Fruit fly (Drosophila melanogaster) whole organism, embryonic: ENCODE data around the gene CG32379.
A peak's percentile ranks its signal among the peaks of the same experiment; 100 is the strongest.

ENCODE experiments used
- B-H2 ChIP-seq: fragments of 200-800 bp; sonication (Bioruptor generic); optimal IDR thresholded peaks from 2 replicates; lab custom pipeline; 2018; ENCODE audit warnings: missing biosample characterization, mild to moderate bottlenecking, missing genetic modification characterization
- CG10366 ChIP-seq: fragments of 200-800 bp; sonication (Bioruptor generic); IDR thresholded peaks from 2 replicates; pipeline ENCODE4 v1.3.6; 2022; ENCODE audit warnings: missing biosample characterization, missing genetic modification characterization
- CG14860 ChIP-seq: fragments of 200-800 bp; sonication (Bioruptor generic); IDR thresholded peaks from 3 replicates; pipeline ENCODE4 v1.3.6; 2022; ENCODE audit warnings: missing biosample characterization, missing genetic modification characterization; ENCODE audit not compliant: partially characterized antibody
- CG17568 ChIP-seq: fragments of 200-800 bp; sonication (Bioruptor generic); optimal IDR thresholded peaks from 2 replicates; lab custom pipeline; 2018; ENCODE audit warnings: missing biosample characterization, mild to moderate bottlenecking, missing genetic modification characterization, moderate library complexity
- CG2116 ChIP-seq: fragments of 200-800 bp; sonication (Bioruptor generic); optimal IDR thresholded peaks from 3 replicates; lab custom pipeline; 2018; ENCODE audit warnings: missing biosample characterization, mild to moderate bottlenecking, missing genetic modification characterization
- CG31441 ChIP-seq: fragments of 200-800 bp; sonication (Bioruptor generic); IDR thresholded peaks from 2 replicates; pipeline ENCODE4 v1.3.6; 2022; ENCODE audit warnings: missing biosample characterization, missing genetic modification characterization
- CG32767 ChIP-seq: fragments of 200-800 bp; sonication (Bioruptor generic); IDR thresholded peaks from 2 replicates; pipeline ENCODE4 v1.3.6; 2022; ENCODE audit warnings: missing biosample characterization, missing genetic modification characterization
- CG33557 ChIP-seq: fragments of 200-800 bp; sonication (Bioruptor generic); optimal IDR thresholded peaks from 2 replicates; lab custom pipeline; 2019; ENCODE audit warnings: missing biosample characterization, mild to moderate bottlenecking, missing genetic modification characterization, moderate library complexity
- CG43689 ChIP-seq: fragments of 200-800 bp; sonication (Bioruptor generic); IDR thresholded peaks from 2 replicates; pipeline ENCODE4 v1.3.6; 2022; ENCODE audit warnings: missing biosample characterization, missing genetic modification characterization
- CG5245 ChIP-seq: fragments of 200-800 bp; sonication (Bioruptor generic); optimal IDR thresholded peaks from 3 replicates; lab custom pipeline; 2016; ENCODE audit warnings: missing biosample characterization, missing genetic modification characterization
- CG7357 ChIP-seq: fragments of 200-800 bp; sonication (Bioruptor generic); IDR thresholded peaks from 3 replicates; pipeline ENCODE4 v1.3.6; 2022; ENCODE audit warnings: missing biosample characterization, missing genetic modification characterization
- CG7556 ChIP-seq: fragments of 200-800 bp; sonication (Bioruptor generic); optimal IDR thresholded peaks from 2 replicates; lab custom pipeline; 2017; ENCODE audit warnings: missing biosample characterization, mild to moderate bottlenecking, missing genetic modification characterization
- CG7928 ChIP-seq: fragments of 200-800 bp; sonication (Bioruptor generic); optimal IDR thresholded peaks from 2 replicates; lab custom pipeline; 2017; ENCODE audit warnings: missing biosample characterization, mild to moderate bottlenecking, missing genetic modification characterization
- CG9817 ChIP-seq: fragments of 200-800 bp; sonication (Bioruptor generic); optimal IDR thresholded peaks from 2 replicates; lab custom pipeline; 2018; ENCODE audit warnings: missing biosample characterization, mild to moderate bottlenecking, missing genetic modification characterization, moderate library complexity
- CG9876 ChIP-seq: fragments of 200-800 bp; sonication (Bioruptor generic); optimal IDR thresholded peaks from 2 replicates; lab custom pipeline; 2016; ENCODE audit warnings: missing biosample characterization, missing genetic modification characterization
- Dad ChIP-seq: fragments of 200-800 bp; sonication (Bioruptor generic); optimal IDR thresholded peaks from 3 replicates; lab custom pipeline; 2016; ENCODE audit warnings: missing biosample characterization, missing genetic modification characterization
- Dip2 ChIP-seq: fragments of 200-800 bp; sonication (Bioruptor generic); IDR thresholded peaks from 2 replicates; pipeline ENCODE4 v1.3.6; 2022; ENCODE audit warnings: missing biosample characterization, missing genetic modification characterization
- Ets97D ChIP-seq: fragments of 200-800 bp; sonication (Bioruptor generic); optimal IDR thresholded peaks from 3 replicates; lab custom pipeline; 2016; ENCODE audit warnings: missing biosample characterization, missing genetic modification characterization
- Gsc ChIP-seq: fragments of 200-800 bp; sonication (Bioruptor generic); IDR thresholded peaks from 2 replicates; pipeline ENCODE4 v1.3.6; 2022; ENCODE audit warnings: missing biosample characterization, missing genetic modification characterization
- MESR4 ChIP-seq: fragments of 200-800 bp; sonication (Bioruptor generic); optimal IDR thresholded peaks from 2 replicates; lab custom pipeline; 2018; ENCODE audit warnings: missing biosample characterization, mild to moderate bottlenecking, missing genetic modification characterization, moderate library complexity
- Myb ChIP-seq: fragments of 200-800 bp; sonication (Bioruptor generic); optimal IDR thresholded peaks from 2 replicates; lab custom pipeline; 2016; ENCODE audit warnings: missing biosample characterization, missing genetic modification characterization
- Optix ChIP-seq: fragments of 200-800 bp; sonication (Bioruptor generic); IDR thresholded peaks from 3 replicates; pipeline ENCODE4 v1.3.6; 2022; ENCODE audit warnings: missing biosample characterization, missing genetic modification characterization
- Rfx ChIP-seq: fragments of 200-800 bp; sonication (Bioruptor generic); IDR thresholded peaks from 2 replicates; pipeline ENCODE4 v1.3.6; 2022; ENCODE audit warnings: missing biosample characterization, missing genetic modification characterization
- Rx ChIP-seq: fragments of 200-800 bp; sonication (Bioruptor generic); IDR thresholded peaks from 2 replicates; pipeline ENCODE4 v1.3.6; 2022; ENCODE audit warnings: missing biosample characterization, missing genetic modification characterization
- Sry-β ChIP-seq: fragments of 200-800 bp; sonication (Bioruptor generic); optimal IDR thresholded peaks from 2 replicates; lab custom pipeline; 2018; ENCODE audit warnings: missing biosample characterization, mild to moderate bottlenecking, missing genetic modification characterization, moderate library complexity
- Trl ChIP-seq, 3 experiments: fragments of >200 bp in 2 of 3; fragments of 200-800 bp in 1 of 3; sonication (Bioruptor generic) in 1 of 3; optimal IDR thresholded peaks; 2 replicates in 1 of 3; 3 replicates in 2 of 3; lab custom pipeline; 2016 to 2017; ENCODE audit warnings: missing biosample characterization in 1 of 3, missing genetic modification characterization in 1 of 3
- Xbp1 ChIP-seq: fragments of 200-800 bp; sonication (Bioruptor generic); optimal IDR thresholded peaks from 3 replicates; lab custom pipeline; 2016; ENCODE audit warnings: missing biosample characterization, mild to moderate bottlenecking, missing genetic modification characterization
- YL-1 ChIP-seq: fragments of 200-800 bp; sonication (Bioruptor generic); optimal IDR thresholded peaks from 3 replicates; lab custom pipeline; 2017; ENCODE audit warnings: missing biosample characterization, mild to moderate bottlenecking, missing genetic modification characterization
- ab ChIP-seq: fragments of 200-800 bp; sonication (Bioruptor generic); optimal IDR thresholded peaks from 2 replicates; lab custom pipeline; 2016; ENCODE audit warnings: missing biosample characterization, missing genetic modification characterization
- ci ChIP-seq: fragments of 200-800 bp; sonication (Bioruptor generic); IDR thresholded peaks from 3 replicates; pipeline ENCODE4 v1.3.6; 2022; ENCODE audit warnings: missing biosample characterization, missing genetic modification characterization
- corto ChIP-seq: fragments of 200-800 bp; sonication (Bioruptor generic); optimal IDR thresholded peaks from 2 replicates; lab custom pipeline; 2016; ENCODE audit warnings: missing biosample characterization, mild to moderate bottlenecking, missing genetic modification characterization, moderate library complexity
- danr ChIP-seq: fragments of 200-800 bp; sonication (Bioruptor generic); IDR thresholded peaks from 2 replicates; pipeline ENCODE4 v1.3.6; 2022; ENCODE audit warnings: missing biosample characterization, missing genetic modification characterization
- ewg ChIP-seq: fragments of 200-800 bp; sonication (Bioruptor generic); optimal IDR thresholded peaks from 3 replicates; lab custom pipeline; 2017; ENCODE audit warnings: mild to moderate bottlenecking, missing biosample characterization, missing genetic modification reagents, missing genetic modification characterization
- fd3F ChIP-seq: fragments of 200-800 bp; sonication (Bioruptor generic); optimal IDR thresholded peaks from 2 replicates; lab custom pipeline; 2018; ENCODE audit warnings: missing biosample characterization, mild to moderate bottlenecking, missing genetic modification characterization, moderate library complexity
- gcm2 ChIP-seq: fragments of 200-800 bp; sonication (Bioruptor generic); optimal IDR thresholded peaks from 2 replicates; lab custom pipeline; 2016; ENCODE audit warnings: missing biosample characterization, missing genetic modification characterization
- insv ChIP-seq, 2 experiments: fragments of 200-800 bp; sonication (Bioruptor generic); optimal IDR thresholded peaks; 3 replicates each; lab custom pipeline; 2016 to 2018; ENCODE audit warnings: missing biosample characterization in 2 of 2, missing genetic modification characterization in 2 of 2
- kay ChIP-seq: fragments of 200-800 bp; sonication (Bioruptor generic); optimal IDR thresholded peaks from 2 replicates; lab custom pipeline; 2016; ENCODE audit warnings: missing biosample characterization, missing genetic modification characterization
- knrl ChIP-seq: fragments of 200-800 bp; sonication (Bioruptor generic); IDR thresholded peaks from 3 replicates; pipeline ENCODE4 v1.3.6; 2022; ENCODE audit warnings: missing biosample characterization, missing genetic modification characterization; ENCODE audit not compliant: partially characterized antibody
- lola ChIP-seq, 3 experiments: fragments of >200 bp in 2 of 3; fragments of 200-800 bp in 1 of 3; sonication (Bioruptor generic) in 1 of 3; optimal IDR thresholded peaks; 2 replicates each; lab custom pipeline; 2017 to 2019; ENCODE audit warnings: missing biosample characterization in 3 of 3, missing genetic modification characterization in 3 of 3, mild to moderate bottlenecking in 1 of 3, moderate library complexity in 1 of 3
- oc ChIP-seq: fragments of 200-800 bp; sonication (Bioruptor generic); optimal IDR thresholded peaks from 2 replicates; lab custom pipeline; 2018; ENCODE audit warnings: missing biosample characterization, mild to moderate bottlenecking, missing genetic modification characterization, moderate library complexity
- phol ChIP-seq: fragments of 200-800 bp; sonication (Bioruptor generic); optimal IDR thresholded peaks from 3 replicates; lab custom pipeline; 2018; ENCODE audit warnings: missing biosample characterization, mild to moderate bottlenecking, missing genetic modification characterization, moderate library complexity
- pzg ChIP-seq: fragments of 200-800 bp; sonication (Bioruptor generic); optimal IDR thresholded peaks from 3 replicates; lab custom pipeline; 2018; ENCODE audit warnings: missing biosample characterization, mild to moderate bottlenecking, missing genetic modification characterization, moderate library complexity
- rib ChIP-seq: fragments of 200-800 bp; sonication (Bioruptor generic); IDR thresholded peaks from 2 replicates; pipeline ENCODE4 v1.3.6; 2022; ENCODE audit warnings: missing biosample characterization, missing genetic modification characterization
- row ChIP-seq: fragments of 200-800 bp; sonication (Bioruptor generic); IDR thresholded peaks from 3 replicates; pipeline ENCODE4 v1.3.6; 2022; ENCODE audit warnings: missing biosample characterization, missing genetic modification characterization
- sens ChIP-seq: fragments of 200-800 bp; sonication (Bioruptor generic); peaks from one replicate; lab custom pipeline; 2016; ENCODE audit warnings: missing biosample characterization, missing genetic modification characterization
- sim ChIP-seq: fragments of 200-800 bp; sonication (Bioruptor generic); IDR thresholded peaks from 2 replicates; pipeline ENCODE4 v1.3.6; 2022; ENCODE audit warnings: missing biosample characterization, missing genetic modification characterization
- sima ChIP-seq: fragments of 200-800 bp; sonication (Bioruptor generic); optimal IDR thresholded peaks from 2 replicates; lab custom pipeline; 2016; ENCODE audit warnings: missing biosample characterization, missing genetic modification characterization
- slbo ChIP-seq: fragments of 200-800 bp; sonication (Bioruptor generic); IDR thresholded peaks from 2 replicates; pipeline ENCODE4 v1.3.6; 2022; ENCODE audit warnings: missing biosample characterization, missing genetic modification characterization
- unpg ChIP-seq: fragments of 200-800 bp; sonication (Bioruptor generic); optimal IDR thresholded peaks from 3 replicates; lab custom pipeline; 2018; ENCODE audit warnings: missing biosample characterization, mild to moderate bottlenecking, missing genetic modification characterization, moderate library complexity

CG32379 gene

dm6 chr3L:7347984-7348631, 48.0 kb upstream of the CG32379 start, which contains the start of the genes Srp19 and qm (continued):
- peak; percentile 92 for TF ChIP-seq knrl
- TF ChIP-seq CG31441 (GFP tag; lab: Robert Waterston, UW): peak; percentile 50; the same call in 1 of the 2 replicates
- TF ChIP-seq pzg (GFP tag; lab: Kevin White, UChicago): peak; percentile 66
- peak; percentile 59 for TF ChIP-seq YL-1 (GFP tag; lab: Kevin White, UChicago)
- TF ChIP-seq MESR4: peak; percentile 71
- peak; percentile 22 for TF ChIP-seq CG33557 (GFP tag; lab: Kevin White, UChicago)
- TF ChIP-seq CG2116 (GFP tag; lab: Kevin White, UChicago): peak; percentile 71
- TF ChIP-seq Ets97D (GFP tag; lab: Kevin White, UChicago): peak; percentile 51
- peak; percentile 29; the same call in 1 of the 3 replicates for TF ChIP-seq Optix (GFP tag; lab: Robert Waterston, UW)
- TF ChIP-seq Gsc: no peak
- TF ChIP-seq Sry-β: peak; percentile 93
- no peak for TF ChIP-seq Dip2 (GFP tag; lab: Robert Waterston, UW)
- peak; percentile 27 for TF ChIP-seq CG5245 (GFP tag; lab: Kevin White, UChicago)
- peak; percentile 29; the same call in 1 of the 2 replicates for TF ChIP-seq rib (GFP tag; lab: Robert Waterston, UW)
- no peak for TF ChIP-seq corto (GFP tag; lab: Kevin White, UChicago)
- TF ChIP-seq sima (GFP tag; lab: Kevin White, UChicago): no peak
- peak; percentile 51; the same call in 1 of the 2 replicates for TF ChIP-seq Rfx (GFP tag; lab: Robert Waterston, UW)
- no peak for TF ChIP-seq CG32767 (GFP tag; lab: Robert Waterston, UW)
- no peak for TF ChIP-seq ewg (GFP tag; lab: Kevin White, UChicago)
- no peak for TF ChIP-seq oc (tag; lab: Kevin White, UChicago)
- 0 out of 2 replicates have a peak, but pooled peaks have one; percentile 31 for TF ChIP-seq sim (GFP tag; lab: Robert Waterston, UW)
- TF ChIP-seq fd3F (GFP tag; lab: Kevin White, UChicago): no peak
- TF ChIP-seq insv (GFP tag; optimal IDR thresholded peaks at IDR 0.05; lab: Kevin White, UChicago): peak in 1 of 2 experiments; percentile 23
- TF ChIP-seq CG10366: no peak; the same call in 1 of the 2 replicates
- peak; percentile 89 for TF ChIP-seq row
- no peak for TF ChIP-seq Rx
- peak; percentile 68 for TF ChIP-seq phol (tag; lab: Kevin White, UChicago)
- TF ChIP-seq unpg: peak; percentile 42
- TF ChIP-seq CG7556 (GFP tag; lab: Kevin White, UChicago): peak; percentile 56
- TF ChIP-seq slbo (GFP tag; lab: Robert Waterston, UW): peak; percentile 67; the same call in 1 of the 2 replicates
- no peak for TF ChIP-seq gcm2 (GFP tag; lab: Kevin White, UChicago)
- peak; percentile 77; the same call in 2 of the 3 replicates for TF ChIP-seq CG14860 (GFP tag; lab: Robert Waterston, UW)
- TF ChIP-seq danr (GFP tag; lab: Robert Waterston, UW): no peak
- peak; percentile 54 for TF ChIP-seq kay (GFP tag; lab: Kevin White, UChicago)
- TF ChIP-seq Dad: no peak
- peak; percentile 75 for TF ChIP-seq CG9817 (tag; lab: Kevin White, UChicago)
- peak; percentile 64 for TF ChIP-seq Xbp1 (GFP tag; lab: Kevin White, UChicago)
- TF ChIP-seq Trl (optimal IDR thresholded peaks at IDR 0.05; lab: Kevin White, UChicago): no peak
- TF ChIP-seq Trl (GFP tag; optimal IDR thresholded peaks at IDR 0.05; lab: Kevin White, UChicago): peak; percentile 70
- TF ChIP-seq CG7928: no peak
- TF ChIP-seq B-H2 (GFP tag; lab: Kevin White, UChicago): no peak
- TF ChIP-seq ci: no peak; the same call in 2 of the 3 replicates
- no peak for TF ChIP-seq CG9876 (GFP tag; lab: Kevin White, UChicago)
- no peak for TF ChIP-seq CG7357
- peak; percentile 84 for TF ChIP-seq sens (GFP tag; lab: Kevin White, UChicago)
- peak; percentile 59 for TF ChIP-seq Myb (GFP tag; lab: Kevin White, UChicago)
- TF ChIP-seq ab (GFP tag; lab: Kevin White, UChicago): no peak
- peak in 1 of 3 experiments; percentile 13 for TF ChIP-seq lola (GFP tag; optimal IDR thresholded peaks at IDR 0.05; lab: Kevin White, UChicago)
- no peak for TF ChIP-seq CG17568 (GFP tag; lab: Kevin White, UChicago)
- no peak for TF ChIP-seq CG43689 (GFP tag; lab: Robert Waterston, UW)
